Worm (Caenorhabditis elegans) whole organism, L1 larva: Measurements from ENCODE around the gene C24G6.8.

Experiments
- aly-2 ChIP-seq: fragments of 150-350 bp; optimal IDR thresholded peaks from 2 replicates; lab custom pipeline; 2014; ENCODE audit warnings: missing biosample characterization, missing genetic modification characterization
- ama-1 ChIP-seq: fragments of 150-350 bp; optimal IDR thresholded peaks from 2 replicates; lab custom pipeline; 2014
- ceh-82 ChIP-seq, 3 experiments: fragments of 150-350 bp in 1 of 3; sonication (generic microtip) in 2 of 3; optimal IDR thresholded peaks; 2 replicates each; lab custom pipeline; 2014 to 2017; ENCODE audit warnings: missing biosample characterization in 3 of 3, missing genetic modification characterization in 3 of 3
- ceh-88 ChIP-seq: fragments of 200-800 bp; sonication (Bioruptor generic); IDR thresholded peaks from 2 replicates; pipeline ENCODE4 v1.3.6; 2022; ENCODE audit warnings: missing genetic modification characterization, missing compliant biosample characterization
- dsc-1 ChIP-seq: sonication (generic microtip); optimal IDR thresholded peaks from 2 replicates; lab custom pipeline; 2016; ENCODE audit warnings: mild to moderate bottlenecking, missing genetic modification characterization, missing compliant biosample characterization
- egl-27 ChIP-seq, 2 experiments: fragments of 150-350 bp in 1 of 2; sonication (generic microtip); optimal IDR thresholded peaks; 3 replicates each; lab custom pipeline; 2017 to 2018; ENCODE audit warnings: missing biosample characterization in 2 of 2, missing genetic modification characterization in 2 of 2, missing genetic modification reagents in 2 of 2
- lir-3 ChIP-seq: sonication (generic microtip); optimal IDR thresholded peaks from 2 replicates; lab custom pipeline; 2016; ENCODE audit warnings: mild to moderate bottlenecking, missing genetic modification characterization, moderate library complexity, missing compliant biosample characterization; ENCODE audit not compliant: poor library complexity
- nhr-77 ChIP-seq: fragments of 150-350 bp; optimal IDR thresholded peaks from 2 replicates; lab custom pipeline; 2014; ENCODE audit warnings: missing biosample characterization, missing genetic modification characterization
- skn-1 ChIP-seq: fragments of 150-350 bp; optimal IDR thresholded peaks from 2 replicates; lab custom pipeline; 2014; ENCODE audit warnings: missing biosample characterization, missing genetic modification characterization
- snpc-4 ChIP-seq: fragments of 150-350 bp; optimal IDR thresholded peaks from 2 replicates; lab custom pipeline; 2014; ENCODE audit warnings: missing biosample characterization, missing genetic modification characterization
- unc-62 ChIP-seq: fragments of 150-350 bp; optimal IDR thresholded peaks from 2 replicates; lab custom pipeline; 2014; ENCODE audit warnings: missing biosample characterization, missing genetic modification reagents, missing genetic modification characterization
- ztf-11 ChIP-seq, 2 experiments: sonication (generic microtip); optimal IDR thresholded peaks; 2 replicates each; lab custom pipeline; 2016 to 2017; ENCODE audit warnings: missing genetic modification characterization in 2 of 2, missing biosample characterization in 1 of 2, missing compliant biosample characterization in 1 of 2
- ztf-4 ChIP-seq: fragments of 150-350 bp; optimal IDR thresholded peaks from 2 replicates; lab custom pipeline; 2014; ENCODE audit warnings: missing biosample characterization, missing genetic modification characterization

DNA sequence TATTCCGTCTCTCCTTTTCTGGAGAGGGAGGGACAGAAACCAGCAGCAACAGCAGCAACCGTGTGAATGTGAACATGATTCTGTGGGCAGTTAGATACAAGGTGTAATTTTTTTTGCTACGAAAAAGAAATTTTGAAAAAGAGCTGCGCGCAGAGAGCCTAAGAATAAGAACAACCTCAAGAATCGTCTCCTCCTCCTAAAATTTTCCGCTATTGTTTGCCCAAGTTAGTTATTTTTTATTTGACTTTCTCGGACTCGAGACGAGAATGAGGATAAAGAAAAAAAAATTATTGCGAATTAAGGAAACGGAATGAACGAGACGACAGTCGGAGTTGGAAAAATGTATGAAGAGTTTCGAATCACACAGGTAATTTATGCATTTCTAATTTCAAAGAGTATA, 22.9 kb upstream of the C24G6.8 start, which contains the start of gene glb-5:
- no peak for TF ChIP-seq dsc-1 (tag; lab: Kevin White, UChicago)
- no peak for TF ChIP-seq aly-2 (tag; lab: Kevin White, UChicago)
- TF ChIP-seq ztf-11 (tag; optimal IDR thresholded peaks at IDR 0.05; lab: Kevin White, UChicago): no peak
- TF ChIP-seq unc-62 (GFP tag; lab: Kevin White, UChicago): no peak
- no peak for TF ChIP-seq egl-27 (tag; optimal IDR thresholded peaks at IDR 0.05; lab: Kevin White, UChicago)
- TF ChIP-seq nhr-77 (tag; lab: Kevin White, UChicago): no peak
- no peak for TF ChIP-seq ceh-88 (GFP tag; lab: Robert Waterston, UW)
- TF ChIP-seq lir-3 (tag; lab: Kevin White, UChicago): no peak
- TF ChIP-seq skn-1 (tag; lab: Kevin White, UChicago): no peak
- TF ChIP-seq snpc-4 (tag; lab: Kevin White, UChicago): no peak
- TF ChIP-seq ztf-4 (tag; lab: Kevin White, UChicago): no peak
- TF ChIP-seq ceh-82 (tag; optimal IDR thresholded peaks at IDR 0.05; lab: Kevin White, UChicago): no peak
- no peak for TF ChIP-seq ama-1 (lab: Kevin White, UChicago)
